Worm (Caenorhabditis elegans) whole organism, young adult: Measurements from ENCODE around the gene clec-73.
A peak's percentile ranks its signal among the peaks of the same experiment; 100 is the strongest.

Experiments
- F22D6.2 ChIP-seq: sonication (generic microtip); optimal IDR thresholded peaks from 2 replicates; lab custom pipeline; 2016; ENCODE audit warnings: mild to moderate bottlenecking, missing genetic modification characterization, missing compliant biosample characterization
- F33H1.4 ChIP-seq: fragments of 200-800 bp; sonication (Bioruptor generic); IDR thresholded peaks from 2 replicates; pipeline ENCODE4 v1.3.6; 2022; ENCODE audit warnings: missing genetic modification reagents, missing genetic modification characterization, missing compliant biosample characterization
- F39B2.1 ChIP-seq: fragments of 200-800 bp; sonication (Bioruptor generic); IDR thresholded peaks from 2 replicates; pipeline ENCODE4 v1.3.6; 2022; ENCODE audit warnings: missing genetic modification reagents, missing genetic modification characterization, missing compliant biosample characterization
- F49E8.2 ChIP-seq: sonication (generic microtip); optimal IDR thresholded peaks from 3 replicates; lab custom pipeline; 2017; ENCODE audit warnings: missing genetic modification characterization, mild to moderate bottlenecking, missing compliant biosample characterization, antibody characterized with exemption, moderate library complexity; ENCODE audit not compliant: insufficient read depth
- F55B11.4 ChIP-seq: sonication (generic microtip); optimal IDR thresholded peaks from 2 replicates; lab custom pipeline; 2016; ENCODE audit warnings: missing compliant biosample characterization, missing genetic modification characterization, borderline replicate concordance; ENCODE audit not compliant: insufficient read depth
- K12H6.12 ChIP-seq: fragments of 200-800 bp; sonication (Bioruptor generic); optimal IDR thresholded peaks from 2 replicates; lab custom pipeline; 2018; ENCODE audit warnings: mild to moderate bottlenecking, missing genetic modification characterization, missing compliant biosample characterization
- T07F8.4 ChIP-seq: sonication (generic microtip); optimal IDR thresholded peaks from 2 replicates; lab custom pipeline; 2016; ENCODE audit warnings: mild to moderate bottlenecking, missing genetic modification characterization, moderate library complexity, missing compliant biosample characterization
- Y53G8AR.9 ChIP-seq: fragments of 200-800 bp; sonication (Bioruptor generic); conservative IDR thresholded peaks from 2 replicates; pipeline ENCODE4 v1.3.6; 2022; ENCODE audit warnings: missing genetic modification reagents, missing genetic modification characterization, missing compliant biosample characterization
- Y95B8A.8 ChIP-seq: fragments of 200-800 bp; sonication (Bioruptor generic); IDR thresholded peaks from 2 replicates; pipeline ENCODE4 v1.3.6; 2022; ENCODE audit warnings: missing genetic modification reagents, missing genetic modification characterization, missing compliant biosample characterization
- akir-1 ChIP-seq: fragments of 200-800 bp; sonication (Bioruptor generic); optimal IDR thresholded peaks from 2 replicates; lab custom pipeline; 2018; ENCODE audit warnings: mild to moderate bottlenecking, missing genetic modification characterization, moderate library complexity, missing compliant biosample characterization
- atf-7 ChIP-seq: sonication (generic microtip); optimal IDR thresholded peaks from 2 replicates; lab custom pipeline; 2017; ENCODE audit warnings: mild to moderate bottlenecking, missing genetic modification characterization, missing compliant biosample characterization
- athp-1 ChIP-seq: sonication (generic microtip); optimal IDR thresholded peaks from 2 replicates; lab custom pipeline; 2017; ENCODE audit warnings: mild to moderate bottlenecking, missing genetic modification characterization, missing compliant biosample characterization
- attf-5 ChIP-seq: fragments of 200-800 bp; sonication (Bioruptor generic); optimal IDR thresholded peaks from 2 replicates; lab custom pipeline; 2018; ENCODE audit warnings: mild to moderate bottlenecking, missing genetic modification characterization, missing compliant biosample characterization
- attf-6 ChIP-seq: fragments of 200-800 bp; sonication (Bioruptor generic); IDR thresholded peaks from 2 replicates; pipeline ENCODE4 v1.3.6; 2022; ENCODE audit warnings: missing genetic modification reagents, missing genetic modification characterization, missing compliant biosample characterization
- ceh-40 ChIP-seq: fragments of 200-800 bp; sonication (Bioruptor generic); IDR thresholded peaks from 2 replicates; pipeline ENCODE4 v1.3.6; 2022; ENCODE audit warnings: missing genetic modification characterization, missing compliant biosample characterization
- ceh-58 ChIP-seq: fragments of 200-800 bp; sonication (Bioruptor generic); IDR thresholded peaks from 2 replicates; pipeline ENCODE4 v1.3.6; 2022; ENCODE audit warnings: missing genetic modification characterization, missing compliant biosample characterization
- dox-1 ChIP-seq: fragments of 200-800 bp; sonication (Bioruptor generic); IDR thresholded peaks from 2 replicates; pipeline ENCODE4 v1.3.6; 2022; ENCODE audit warnings: missing genetic modification reagents, missing genetic modification characterization, missing compliant biosample characterization
- egl-18 ChIP-seq: fragments of 200-800 bp; sonication (Bioruptor generic); IDR thresholded peaks from 2 replicates; pipeline ENCODE4 v1.3.6; 2022; ENCODE audit warnings: missing genetic modification reagents, missing genetic modification characterization, missing compliant biosample characterization
- egl-44 ChIP-seq: fragments of 200-800 bp; sonication (Bioruptor generic); IDR thresholded peaks from 2 replicates; pipeline ENCODE4 v1.3.6; 2022; ENCODE audit warnings: missing genetic modification reagents, missing genetic modification characterization, missing compliant biosample characterization
- ets-4 ChIP-seq: fragments of 200-800 bp; sonication (Bioruptor generic); optimal IDR thresholded peaks from 2 replicates; lab custom pipeline; 2018; ENCODE audit warnings: mild to moderate bottlenecking, missing genetic modification characterization, missing compliant biosample characterization
- hmg-20 ChIP-seq: fragments of 200-800 bp; sonication (Bioruptor generic); IDR thresholded peaks from 2 replicates; pipeline ENCODE4 v1.3.6; 2022; ENCODE audit warnings: missing genetic modification reagents, missing genetic modification characterization, missing compliant biosample characterization
- hrde-1 ChIP-seq: sonication (generic microtip); optimal IDR thresholded peaks from 2 replicates; lab custom pipeline; 2016; ENCODE audit warnings: missing genetic modification characterization, mild to moderate bottlenecking, missing compliant biosample characterization, moderate library complexity, missing genotype, missing genetic modification reagents, borderline replicate concordance
- lag-1 ChIP-seq: fragments of 200-800 bp; sonication (Bioruptor generic); IDR thresholded peaks from 2 replicates; pipeline ENCODE4 v1.3.6; 2022; ENCODE audit warnings: missing genetic modification reagents, missing genetic modification characterization, missing compliant biosample characterization
- lin-40 ChIP-seq: sonication (generic microtip); optimal IDR thresholded peaks from 2 replicates; lab custom pipeline; 2016; ENCODE audit warnings: missing genetic modification characterization, mild to moderate bottlenecking, missing compliant biosample characterization, missing genotype, missing genetic modification reagents
- lin-54 ChIP-seq: fragments of 200-800 bp; sonication (Bioruptor generic); optimal IDR thresholded peaks from 2 replicates; lab custom pipeline; 2018; ENCODE audit warnings: mild to moderate bottlenecking, missing genetic modification characterization, missing compliant biosample characterization
- madf-10 ChIP-seq: sonication (generic microtip); optimal IDR thresholded peaks from 2 replicates; lab custom pipeline; 2016; ENCODE audit warnings: mild to moderate bottlenecking, missing genetic modification characterization, missing compliant biosample characterization
- mel-28 ChIP-seq: sonication (generic microtip); optimal IDR thresholded peaks from 2 replicates; lab custom pipeline; 2016; ENCODE audit warnings: borderline replicate concordance, mild to moderate bottlenecking, missing genetic modification characterization, missing compliant biosample characterization
- nfya-2 ChIP-seq: fragments of 200-800 bp; sonication (Bioruptor generic); IDR thresholded peaks from 2 replicates; pipeline ENCODE4 v1.3.6; 2022; ENCODE audit warnings: missing genetic modification reagents, missing genetic modification characterization, missing compliant biosample characterization
- nhr-179 ChIP-seq: sonication (generic microtip); optimal IDR thresholded peaks from 2 replicates; lab custom pipeline; 2016; ENCODE audit warnings: mild to moderate bottlenecking, missing genetic modification characterization, missing compliant biosample characterization
- nhr-27 ChIP-seq: fragments of 200-800 bp; sonication (Bioruptor generic); optimal IDR thresholded peaks from 2 replicates; lab custom pipeline; 2018; ENCODE audit warnings: mild to moderate bottlenecking, missing genetic modification characterization, moderate library complexity, missing compliant biosample characterization
- nhr-80 ChIP-seq: sonication (generic microtip); optimal IDR thresholded peaks from 2 replicates; lab custom pipeline; 2016; ENCODE audit warnings: missing genetic modification characterization, missing compliant biosample characterization
- pbrm-1 ChIP-seq: fragments of 200-800 bp; sonication (Bioruptor generic); IDR thresholded peaks from 2 replicates; pipeline ENCODE4 v1.3.6; 2022; ENCODE audit warnings: missing genetic modification reagents, missing genetic modification characterization, missing compliant biosample characterization
- rpc-1 ChIP-seq, 2 experiments: fragments of 150-350 bp in 1 of 2; sonication (generic microtip) in 1 of 2; optimal IDR thresholded peaks; 2 replicates each; lab custom pipeline; 2014 to 2018; ENCODE audit warnings: missing biosample characterization in 1 of 2, missing genetic modification characterization in 1 of 2, missing genetic modification reagents in 1 of 2, missing genotype in 1 of 2
- snpc-1.1 ChIP-seq: sonication (generic microtip); optimal IDR thresholded peaks from 2 replicates; lab custom pipeline; 2017; ENCODE audit warnings: missing genetic modification characterization, mild to moderate bottlenecking, missing compliant biosample characterization, antibody characterized with exemption, moderate library complexity, missing genotype, missing genetic modification reagents; ENCODE audit not compliant: insufficient read depth
- tbx-9 ChIP-seq: sonication (generic microtip); optimal IDR thresholded peaks from 2 replicates; lab custom pipeline; 2016; ENCODE audit warnings: borderline replicate concordance, missing genetic modification characterization, inconsistent platforms, missing compliant biosample characterization
- tlf-1 ChIP-seq: fragments of 200-800 bp; sonication (Bioruptor generic); optimal IDR thresholded peaks from 2 replicates; lab custom pipeline; 2018; ENCODE audit warnings: mild to moderate bottlenecking, missing genetic modification characterization, missing compliant biosample characterization
- unc-62 ChIP-seq: fragments of 150-350 bp; optimal IDR thresholded peaks from 2 replicates; lab custom pipeline; 2014; ENCODE audit warnings: missing biosample characterization, missing genetic modification reagents, missing genetic modification characterization
- ztf-18 ChIP-seq: sonication (generic microtip); optimal IDR thresholded peaks from 2 replicates; lab custom pipeline; 2016; ENCODE audit warnings: missing genotype, mild to moderate bottlenecking, missing genetic modification characterization, missing compliant biosample characterization
- ztf-22 ChIP-seq: fragments of 200-800 bp; sonication (Bioruptor generic); optimal IDR thresholded peaks from 2 replicates; lab custom pipeline; 2018; ENCODE audit warnings: mild to moderate bottlenecking, missing genetic modification characterization, moderate library complexity, missing compliant biosample characterization

The clec-73 gene

DNA sequence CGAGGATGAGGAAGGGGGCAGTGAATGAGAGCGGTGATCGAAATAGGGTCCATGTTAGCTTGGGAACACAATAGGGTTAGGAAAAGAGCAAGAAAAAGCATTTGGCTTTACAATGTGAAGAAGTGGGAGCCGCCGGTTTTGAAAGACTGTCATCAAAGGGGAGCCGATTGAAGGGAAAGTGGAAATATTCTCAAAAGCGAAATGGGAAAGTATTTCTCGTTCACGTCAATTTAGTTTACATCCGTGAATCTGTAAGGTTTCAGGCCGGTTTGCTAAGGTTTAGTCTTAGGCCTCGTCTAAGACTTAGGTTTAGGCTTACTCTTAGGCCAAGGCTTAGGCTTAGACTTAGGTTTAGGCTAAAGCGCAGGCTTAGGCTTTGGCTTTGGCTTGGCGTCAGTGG, 39.4 kb upstream of the clec-73 start, which contains the start of gene F47C12.7:
Gene F47C12.7 (minus strand): TSS at position 101 of the 400 bp plus-strand sequence.
- no peak for TF ChIP-seq athp-1 (tag; lab: Kevin White, UChicago)
- TF ChIP-seq tlf-1 (GFP tag; lab: Kevin White, UChicago), result no peak
- no peak for TF ChIP-seq T07F8.4
- TF ChIP-seq nfya-2 (GFP tag; lab: Robert Waterston, UW), result no peak
- no peak for TF ChIP-seq F55B11.4 (tag; lab: Kevin White, UChicago)
- TF ChIP-seq Y53G8AR.9 (GFP tag; lab: Robert Waterston, UW), result no peak
- TF ChIP-seq F33H1.4 (GFP tag; lab: Robert Waterston, UW), result no peak
- TF ChIP-seq nhr-27 (tag; lab: Kevin White, UChicago), result no peak

DNA sequence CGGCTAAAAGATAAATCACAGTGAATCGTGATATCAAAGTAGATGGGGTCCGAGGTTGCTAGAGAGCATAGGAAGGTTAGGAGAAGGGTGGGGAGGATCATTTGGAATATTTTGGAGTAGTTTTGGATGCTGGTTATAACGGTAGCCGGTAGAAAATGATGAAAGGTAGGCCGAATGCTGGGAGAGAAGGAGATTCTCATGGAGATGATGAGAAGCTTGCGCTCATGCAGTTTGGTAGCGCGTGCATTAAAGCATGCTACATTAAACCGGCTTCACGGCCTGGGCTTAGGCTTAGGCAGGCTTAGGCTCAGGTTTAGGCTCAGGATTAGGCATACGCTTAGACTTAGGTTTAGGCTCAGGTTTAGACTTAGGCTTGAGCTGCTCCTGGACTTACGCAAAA, 38.3 kb upstream of the clec-73 start, which contains the start of gene F47C12.13:
Gene F47C12.13 (minus strand): TSS at position 101 of the 400 bp plus-strand sequence.
- no peak for TF ChIP-seq K12H6.12
- TF ChIP-seq nhr-179 (tag; lab: Kevin White, UChicago), result no peak
- TF ChIP-seq lag-1 (GFP tag; lab: Robert Waterston, UW), result 0 out of 2 replicates have a peak, but pooled peaks have one; percentile 16
- no peak for TF ChIP-seq egl-18 (GFP tag; lab: Robert Waterston, UW)
- TF ChIP-seq athp-1 (tag; lab: Kevin White, UChicago), result no peak
- no peak for TF ChIP-seq F39B2.1 (GFP tag; lab: Robert Waterston, UW)
- TF ChIP-seq lin-40, result no peak
- TF ChIP-seq unc-62 (GFP tag; lab: Kevin White, UChicago), result no peak

DNA sequence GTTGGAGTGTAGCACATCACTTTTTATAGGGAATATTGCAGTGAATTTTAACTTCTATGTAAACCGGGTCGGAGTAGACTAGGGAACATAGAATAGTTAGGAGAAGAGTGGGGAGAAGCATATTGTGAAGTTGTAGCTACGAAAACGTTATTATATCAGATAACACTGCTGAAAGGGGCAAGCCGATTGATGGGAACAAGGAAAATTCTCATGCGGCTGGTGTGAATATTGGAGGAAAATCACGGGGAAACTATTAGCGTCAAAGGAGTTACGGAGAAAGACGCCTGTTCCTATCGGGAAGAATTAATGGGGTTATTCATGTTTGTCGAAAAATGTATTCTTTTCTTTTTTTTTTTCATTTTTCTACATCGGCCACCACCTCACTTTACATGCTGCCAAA, 37.3 kb upstream of the clec-73 start, which contains the start of gene F47C12.6:
Gene F47C12.6 (minus strand): TSS at position 101 of the 400 bp plus-strand sequence.
- TF ChIP-seq lag-1 (GFP tag; lab: Robert Waterston, UW) (no peak), rpc-1 (optimal IDR thresholded peaks at IDR 0.05; lab: Kevin White, UChicago) (no peak), rpc-1 (tag; optimal IDR thresholded peaks at IDR 0.05; lab: Kevin White, UChicago) (no peak), akir-1 (GFP tag; lab: Kevin White, UChicago) (no peak), ztf-18 (tag; lab: Kevin White, UChicago) (no peak), hmg-20 (GFP tag; lab: Robert Waterston, UW) (no peak), lin-54 (GFP tag; lab: Kevin White, UChicago) (no peak), mel-28 (tag; lab: Kevin White, UChicago) (no peak), dox-1 (GFP tag; lab: Robert Waterston, UW) (no peak), madf-10 (no peak), ceh-40 (GFP tag; lab: Robert Waterston, UW) (no peak), attf-6 (GFP tag; lab: Robert Waterston, UW) (no peak), nhr-80 (tag; lab: Kevin White, UChicago) (no peak), hrde-1 (tag; lab: Kevin White, UChicago) (no peak), ceh-58 (GFP tag; lab: Robert Waterston, UW) (no peak), F22D6.2 (tag; lab: Kevin White, UChicago) (no peak)

DNA sequence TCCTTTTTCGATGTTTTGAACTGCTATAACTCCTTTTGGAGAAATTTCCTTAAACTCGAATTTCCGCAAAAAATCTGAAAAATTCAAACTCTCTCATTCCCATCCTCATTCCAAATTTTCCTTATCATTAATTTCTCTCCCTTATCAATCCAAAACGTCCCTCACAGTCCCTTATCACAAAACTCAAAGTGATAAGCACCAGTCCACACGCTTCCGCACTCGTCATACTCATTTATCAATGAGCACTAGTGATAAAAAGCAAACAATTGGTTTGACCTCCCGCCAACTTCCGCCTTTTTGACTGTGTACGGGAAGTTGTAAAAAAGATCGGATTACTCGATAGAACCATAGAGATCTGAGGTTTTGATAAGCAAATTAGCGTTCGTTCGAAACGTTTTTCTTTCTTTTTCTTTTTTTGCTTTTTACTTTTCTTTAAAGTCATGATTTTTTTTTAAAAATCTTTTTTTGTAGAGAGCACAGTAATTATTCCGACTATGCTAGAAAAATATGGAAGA, 32.7 kb upstream of the clec-73 start, which contains the start of gene clec-78:
Gene clec-78 (plus strand): TSS at position 465 of the 515 bp plus-strand sequence.
- TF ChIP-seq nhr-80 (tag; lab: Kevin White, UChicago) (peak; percentile 87), ets-4 (peak; percentile 84), K12H6.12 (no peak), ztf-22 (GFP tag; lab: Kevin White, UChicago) (peak; percentile 15), F49E8.2 (no peak), snpc-1.1 (tag; lab: Kevin White, UChicago) (no peak), athp-1 (tag; lab: Kevin White, UChicago) (no peak), atf-7 (tag; lab: Kevin White, UChicago) (peak; percentile 67), Y95B8A.8 (GFP tag; lab: Robert Waterston, UW) (no peak), dox-1 (GFP tag; lab: Robert Waterston, UW) (peak; percentile 55), egl-44 (GFP tag; lab: Robert Waterston, UW) (0 out of 2 replicates have a peak, but pooled peaks have one; percentile 22), tbx-9 (tag; lab: Kevin White, UChicago) (no peak), pbrm-1 (GFP tag; lab: Robert Waterston, UW) (no peak), attf-5 (GFP tag; lab: Kevin White, UChicago) (no peak)
